Fruit fly (Drosophila melanogaster) whole organism, embryonic: ENCODE results near the gene Tomosyn.

Source experiments
- CG10321 ChIP-seq: fragments of 200-800 bp; sonication (Bioruptor generic); IDR thresholded peaks from 2 replicates; pipeline ENCODE4 v1.3.6; 2022; ENCODE audit warnings: missing biosample characterization, missing genetic modification characterization
- CG11560 ChIP-seq: fragments of 200-800 bp; sonication (Bioruptor generic); IDR thresholded peaks from 3 replicates; pipeline ENCODE4 v1.3.6; 2022; ENCODE audit warnings: missing biosample characterization, missing genetic modification characterization
- CG12236 ChIP-seq: fragments of 200-800 bp; sonication (Bioruptor generic); optimal IDR thresholded peaks from 2 replicates; lab custom pipeline; 2016; ENCODE audit warnings: missing biosample characterization, missing genetic modification characterization
- CG12769 ChIP-seq: fragments of 200-800 bp; sonication (Bioruptor generic); optimal IDR thresholded peaks from 2 replicates; lab custom pipeline; 2019; ENCODE audit warnings: missing biosample characterization, mild to moderate bottlenecking, missing genetic modification characterization, moderate library complexity
- CG13287 ChIP-seq: fragments of 200-800 bp; sonication (Bioruptor generic); IDR thresholded peaks from 2 replicates; pipeline ENCODE4 v1.3.6; 2022; ENCODE audit warnings: missing biosample characterization, missing genetic modification characterization; ENCODE audit not compliant: partially characterized antibody
- CG17385 ChIP-seq: fragments of 200-800 bp; sonication (Bioruptor generic); optimal IDR thresholded peaks from 3 replicates; lab custom pipeline; 2018; ENCODE audit warnings: missing biosample characterization, mild to moderate bottlenecking, missing genetic modification characterization
- CG17568 ChIP-seq: fragments of 200-800 bp; sonication (Bioruptor generic); optimal IDR thresholded peaks from 2 replicates; lab custom pipeline; 2018; ENCODE audit warnings: missing biosample characterization, mild to moderate bottlenecking, missing genetic modification characterization, moderate library complexity
- CG17802 ChIP-seq: fragments of 200-800 bp; sonication (Bioruptor generic); optimal IDR thresholded peaks from 2 replicates; lab custom pipeline; 2018; ENCODE audit warnings: missing biosample characterization, mild to moderate bottlenecking, missing genetic modification characterization, moderate library complexity
- CG18476 ChIP-seq: fragments of 200-800 bp; sonication (Bioruptor generic); optimal IDR thresholded peaks from 2 replicates; lab custom pipeline; 2016; ENCODE audit warnings: missing biosample characterization, mild to moderate bottlenecking, missing genetic modification characterization
- CG2202 ChIP-seq: fragments of 200-800 bp; sonication (Bioruptor generic); optimal IDR thresholded peaks from 2 replicates; lab custom pipeline; 2018; ENCODE audit warnings: missing biosample characterization, mild to moderate bottlenecking, missing genetic modification characterization
- CG2875 ChIP-seq: fragments of 200-800 bp; sonication (Bioruptor generic); optimal IDR thresholded peaks from 2 replicates; lab custom pipeline; 2017; ENCODE audit warnings: missing biosample characterization, mild to moderate bottlenecking, missing genetic modification characterization, missing genetic modification reagents
- CG3065 ChIP-seq: fragments of 200-800 bp; sonication (Bioruptor generic); optimal IDR thresholded peaks from 2 replicates; lab custom pipeline; 2016; ENCODE audit warnings: missing biosample characterization, missing genetic modification characterization
- CG33213 ChIP-seq: fragments of 200-800 bp; sonication (Bioruptor generic); optimal IDR thresholded peaks from 3 replicates; lab custom pipeline; 2016; ENCODE audit warnings: missing biosample characterization, missing genetic modification characterization
- CG34376 ChIP-seq: fragments of 200-800 bp; sonication (Bioruptor generic); optimal IDR thresholded peaks from 2 replicates; lab custom pipeline; 2018; ENCODE audit warnings: missing biosample characterization, mild to moderate bottlenecking, missing genetic modification characterization
- CG34422 ChIP-seq: fragments of 200-800 bp; sonication (Bioruptor generic); IDR thresholded peaks from 3 replicates; pipeline ENCODE4 v1.3.6; 2022; ENCODE audit warnings: missing biosample characterization, missing genetic modification characterization
- CG4328 ChIP-seq: fragments of 200-800 bp; sonication (Bioruptor generic); optimal IDR thresholded peaks from 3 replicates; lab custom pipeline; 2017; ENCODE audit warnings: missing biosample characterization, missing genetic modification reagents, missing genetic modification characterization
- CG43689 ChIP-seq: fragments of 200-800 bp; sonication (Bioruptor generic); IDR thresholded peaks from 2 replicates; pipeline ENCODE4 v1.3.6; 2022; ENCODE audit warnings: missing biosample characterization, missing genetic modification characterization
- CG4820 ChIP-seq: fragments of 200-800 bp; sonication (Bioruptor generic); optimal IDR thresholded peaks from 3 replicates; lab custom pipeline; 2016; ENCODE audit warnings: missing biosample characterization, missing genetic modification characterization
- CG9876 ChIP-seq: fragments of 200-800 bp; sonication (Bioruptor generic); optimal IDR thresholded peaks from 2 replicates; lab custom pipeline; 2016; ENCODE audit warnings: missing biosample characterization, missing genetic modification characterization
- CHES-1-like ChIP-seq: fragments of 200-800 bp; sonication (Bioruptor generic); optimal IDR thresholded peaks from 2 replicates; lab custom pipeline; 2016; ENCODE audit warnings: missing biosample characterization, missing genetic modification characterization
- Chrac-16 ChIP-seq: fragments of 200-800 bp; sonication (Bioruptor generic); optimal IDR thresholded peaks from 3 replicates; lab custom pipeline; 2016; ENCODE audit warnings: missing biosample characterization, missing genetic modification characterization
- D ChIP-seq, 2 experiments: fragments of 200-800 bp in 1 of 2; fragments of >200 bp in 1 of 2; sonication (Bioruptor generic) in 1 of 2; optimal IDR thresholded peaks; 2 replicates in 1 of 2; 3 replicates in 1 of 2; lab custom pipeline; 2017; ENCODE audit warnings: mild to moderate bottlenecking in 1 of 2, missing biosample characterization in 1 of 2, missing genetic modification characterization in 1 of 2, missing genetic modification reagents in 1 of 2
- Dad ChIP-seq: fragments of 200-800 bp; sonication (Bioruptor generic); optimal IDR thresholded peaks from 3 replicates; lab custom pipeline; 2016; ENCODE audit warnings: missing biosample characterization, missing genetic modification characterization
- Dfd ChIP-seq, 2 experiments: fragments of >200 bp; optimal IDR thresholded peaks; 2 replicates each; lab custom pipeline; 2017; ENCODE audit warnings: missing biosample characterization in 2 of 2, missing genetic modification characterization in 2 of 2
- Dip2 ChIP-seq: fragments of 200-800 bp; sonication (Bioruptor generic); IDR thresholded peaks from 2 replicates; pipeline ENCODE4 v1.3.6; 2022; ENCODE audit warnings: missing biosample characterization, missing genetic modification characterization
- Fer2 ChIP-seq: fragments of 200-800 bp; sonication (Bioruptor generic); optimal IDR thresholded peaks from 2 replicates; lab custom pipeline; 2018; ENCODE audit warnings: missing biosample characterization, mild to moderate bottlenecking, missing genetic modification characterization, moderate library complexity
- Fer3 ChIP-seq: fragments of 200-800 bp; sonication (Bioruptor generic); optimal IDR thresholded peaks from 2 replicates; lab custom pipeline; 2018; ENCODE audit warnings: missing biosample characterization, mild to moderate bottlenecking, missing genetic modification characterization, moderate library complexity
- H15 ChIP-seq: fragments of 200-800 bp; sonication (Bioruptor generic); IDR thresholded peaks from 3 replicates; pipeline ENCODE4 v1.3.6; 2022; ENCODE audit warnings: missing biosample characterization, missing genetic modification characterization
- Kr ChIP-seq: fragments of 200-800 bp; sonication (Bioruptor generic); optimal IDR thresholded peaks from 2 replicates; lab custom pipeline; 2017; ENCODE audit warnings: missing biosample characterization, mild to moderate bottlenecking, missing genetic modification characterization
- Myb ChIP-seq: fragments of 200-800 bp; sonication (Bioruptor generic); optimal IDR thresholded peaks from 2 replicates; lab custom pipeline; 2016; ENCODE audit warnings: missing biosample characterization, missing genetic modification characterization
- NK7.1 ChIP-seq: fragments of 200-800 bp; sonication (Bioruptor generic); optimal IDR thresholded peaks from 3 replicates; lab custom pipeline; 2016; ENCODE audit warnings: missing biosample characterization, missing genetic modification characterization
- Neu2 ChIP-seq: fragments of 200-800 bp; sonication (Bioruptor generic); optimal IDR thresholded peaks from 3 replicates; lab custom pipeline; 2016; ENCODE audit warnings: missing biosample characterization, missing genetic modification characterization, borderline replicate concordance
- Nf-YC ChIP-seq: fragments of 200-800 bp; optimal IDR thresholded peaks from 3 replicates; lab custom pipeline; 2019; ENCODE audit warnings: missing biosample characterization, mild to moderate bottlenecking, missing genetic modification characterization, moderate library complexity
- Opbp ChIP-seq: fragments of 200-800 bp; sonication (Bioruptor generic); IDR thresholded peaks from 3 replicates; pipeline ENCODE4 v1.3.6; 2022; ENCODE audit warnings: missing biosample characterization, missing genetic modification characterization; ENCODE audit not compliant: partially characterized antibody
- Ssrp ChIP-seq: fragments of 200-800 bp; sonication (Bioruptor generic); optimal IDR thresholded peaks from 2 replicates; lab custom pipeline; 2018; ENCODE audit warnings: missing biosample characterization, mild to moderate bottlenecking, missing genetic modification characterization, moderate library complexity
- bsh ChIP-seq, 2 experiments: fragments of 200-800 bp; sonication (Bioruptor generic); optimal IDR thresholded peaks; 2 replicates each; lab custom pipeline; 2017 to 2018; ENCODE audit warnings: mild to moderate bottlenecking in 2 of 2, missing biosample characterization in 2 of 2, missing genetic modification characterization in 2 of 2, moderate library complexity in 1 of 2
- chn ChIP-seq: fragments of 200-800 bp; sonication (Bioruptor generic); optimal IDR thresholded peaks from 2 replicates; lab custom pipeline; 2016; ENCODE audit warnings: missing biosample characterization, missing genetic modification characterization
- dm ChIP-seq: fragments of 200-800 bp; sonication (Bioruptor generic); optimal IDR thresholded peaks from 3 replicates; lab custom pipeline; 2016; ENCODE audit warnings: missing biosample characterization, missing genetic modification characterization
- ems ChIP-seq: fragments of 200-800 bp; sonication (Bioruptor generic); optimal IDR thresholded peaks from 3 replicates; lab custom pipeline; 2016; ENCODE audit warnings: missing biosample characterization, missing genetic modification characterization
- fu2 ChIP-seq: fragments of 200-800 bp; sonication (Bioruptor generic); optimal IDR thresholded peaks from 2 replicates; lab custom pipeline; 2016; ENCODE audit warnings: missing biosample characterization, missing genetic modification characterization
- gcm ChIP-seq: fragments of 200-800 bp; sonication (Bioruptor generic); optimal IDR thresholded peaks from 2 replicates; lab custom pipeline; 2019; ENCODE audit warnings: missing biosample characterization, mild to moderate bottlenecking, missing genetic modification characterization, moderate library complexity
- pfk ChIP-seq: fragments of 200-800 bp; sonication (Bioruptor generic); optimal IDR thresholded peaks from 2 replicates; lab custom pipeline; 2018; ENCODE audit warnings: missing biosample characterization, mild to moderate bottlenecking, missing genetic modification characterization, moderate library complexity
- pzg ChIP-seq: fragments of 200-800 bp; sonication (Bioruptor generic); optimal IDR thresholded peaks from 3 replicates; lab custom pipeline; 2018; ENCODE audit warnings: missing biosample characterization, mild to moderate bottlenecking, missing genetic modification characterization, moderate library complexity
- tgo ChIP-seq: fragments of 200-800 bp; sonication (Bioruptor generic); IDR thresholded peaks from 3 replicates; pipeline ENCODE4 v1.3.6; 2022; ENCODE audit warnings: missing biosample characterization, missing genetic modification characterization
- tio ChIP-seq: fragments of 200-800 bp; sonication (Bioruptor generic); optimal IDR thresholded peaks from 2 replicates; lab custom pipeline; 2017; ENCODE audit warnings: missing biosample characterization, missing genetic modification characterization, inconsistent platforms
- toy ChIP-seq: fragments of 200-800 bp; sonication (Bioruptor generic); IDR thresholded peaks from 2 replicates; pipeline ENCODE4 v1.3.6; 2022; ENCODE audit warnings: missing biosample characterization, missing genetic modification characterization
- zen ChIP-seq: fragments of 200-800 bp; sonication (Bioruptor generic); optimal IDR thresholded peaks from 3 replicates; lab custom pipeline; 2018; ENCODE audit warnings: missing biosample characterization, mild to moderate bottlenecking, missing genetic modification characterization, moderate library complexity
- zf30C ChIP-seq: fragments of 200-800 bp; sonication (Bioruptor generic); optimal IDR thresholded peaks from 3 replicates; lab custom pipeline; 2018; ENCODE audit warnings: missing biosample characterization, mild to moderate bottlenecking, missing genetic modification characterization

The Tomosyn gene

dm6 chrX:12582984-12583869 is 48.2 kb upstream of the Tomosyn start, which contains the start of gene Pits (continued):
- TF ChIP-seq CG34376: peak; percentile 84
- peak; percentile 41; the same call in 2 of the 3 replicates for TF ChIP-seq tgo
- TF ChIP-seq NK7.1 (GFP tag; lab: Kevin White, UChicago): peak; percentile 45
- peak; percentile 31 for TF ChIP-seq zf30C (GFP tag; lab: Kevin White, UChicago)
- no peak for TF ChIP-seq Neu2 (GFP tag; lab: Kevin White, UChicago)
- TF ChIP-seq Nf-YC (tag; lab: Kevin White, UChicago): peak; percentile 26
- no peak for TF ChIP-seq CG4328 (GFP tag; lab: Kevin White, UChicago)
- TF ChIP-seq CG9876 (GFP tag; lab: Kevin White, UChicago): no peak
- TF ChIP-seq CG13287 (GFP tag; lab: Robert Waterston, UW): peak; percentile 70
- TF ChIP-seq Dip2 (GFP tag; lab: Robert Waterston, UW): no peak
- TF ChIP-seq CG3065 (GFP tag; lab: Kevin White, UChicago): no peak
- TF ChIP-seq CG43689: no peak
- TF ChIP-seq CG12769 (tag; lab: Kevin White, UChicago): peak; percentile 89
- peak; percentile 97 for TF ChIP-seq pzg (GFP tag; lab: Kevin White, UChicago)
- peak; percentile 37 for TF ChIP-seq CG17385 (GFP tag; lab: Kevin White, UChicago)
- peak in 1 of 2 experiments; percentile 34 for TF ChIP-seq bsh (GFP tag; optimal IDR thresholded peaks at IDR 0.05; lab: Kevin White, UChicago)
- peak; percentile 47; the same call in 1 of the 3 replicates for TF ChIP-seq CG11560 (tag; lab: Robert Waterston, UW)
- no peak for TF ChIP-seq H15 (GFP tag; lab: Robert Waterston, UW)
- peak; percentile 82 for TF ChIP-seq pfk (GFP tag; lab: Kevin White, UChicago)
- no peak for TF ChIP-seq Kr (GFP tag; lab: Kevin White, UChicago)
- TF ChIP-seq Ssrp (tag; lab: Kevin White, UChicago): no peak
- peak; percentile 78 for TF ChIP-seq CHES-1-like
- TF ChIP-seq CG18476 (GFP tag; lab: Kevin White, UChicago): peak; percentile 42
- TF ChIP-seq CG34422 (GFP tag; lab: Robert Waterston, UW): peak; percentile 86
- TF ChIP-seq CG33213 (GFP tag; lab: Kevin White, UChicago): peak; percentile 87
- TF ChIP-seq toy (GFP tag; lab: Robert Waterston, UW): no peak
- no peak for TF ChIP-seq CG2875
- peak; percentile 53 for TF ChIP-seq gcm (GFP tag; lab: Kevin White, UChicago)
- peak; percentile 48 for TF ChIP-seq ems (GFP tag; lab: Kevin White, UChicago)
- no peak for TF ChIP-seq fu2 (GFP tag; lab: Kevin White, UChicago)
- peak; percentile 52; the same call in 1 of the 2 replicates for TF ChIP-seq CG10321 (GFP tag; lab: Robert Waterston, UW)
- TF ChIP-seq CG12236 (GFP tag; lab: Kevin White, UChicago): no peak
- peak; percentile 16 for TF ChIP-seq chn (GFP tag; lab: Kevin White, UChicago)
- peak; percentile 12 for TF ChIP-seq CG4820
- peak; percentile 53; the same call in 2 of the 3 replicates for TF ChIP-seq Opbp (GFP tag; lab: Robert Waterston, UW)
- TF ChIP-seq Fer3 (tag; lab: Kevin White, UChicago): peak; percentile 25
- peak; percentile 3 for TF ChIP-seq zen (tag; lab: Kevin White, UChicago)
- TF ChIP-seq Chrac-16 (GFP tag; lab: Kevin White, UChicago): no peak
- peak; percentile 24 for TF ChIP-seq tio (GFP tag; lab: Kevin White, UChicago)
- TF ChIP-seq D (optimal IDR thresholded peaks at IDR 0.05; lab: Kevin White, UChicago): no peak
- TF ChIP-seq D (GFP tag; optimal IDR thresholded peaks at IDR 0.05; lab: Kevin White, UChicago): no peak
- TF ChIP-seq CG2202 (tag; lab: Kevin White, UChicago): no peak
- peak; percentile 1 for TF ChIP-seq CG17568 (GFP tag; lab: Kevin White, UChicago)
- peak; percentile 75 for TF ChIP-seq Myb (GFP tag; lab: Kevin White, UChicago)
- peak; percentile 53 for TF ChIP-seq Dad
- no peak for TF ChIP-seq Fer2 (tag; lab: Kevin White, UChicago)
- peak; percentile 86 for TF ChIP-seq dm
- TF ChIP-seq CG17802 (tag; lab: Kevin White, UChicago): no peak
- no peak for TF ChIP-seq Dfd (GFP tag; optimal IDR thresholded peaks at IDR 0.05; lab: Kevin White, UChicago)
